Fruit fly (Drosophila melanogaster): ENCODE results near the gene sas.

sas gene

dm6 chr3R:7130827-7131226 lies 31.8 kb upstream of the sas start (continued):
- no peak; the same call in 1 of the 2 replicates for TF ChIP-seq CG32532 (GFP tag; IDR thresholded peaks at IDR 0.05)
- no peak for TF ChIP-seq btn (GFP tag; optimal IDR thresholded peaks at IDR 0.05)
- TF ChIP-seq Elba2 (GFP tag; optimal IDR thresholded peaks at IDR 0.05) = no peak
- TF ChIP-seq CG3065 (GFP tag; optimal IDR thresholded peaks at IDR 0.05) = no peak
- no peak for TF ChIP-seq GATAe (GFP tag; conservative IDR thresholded peaks at IDR 0.05)
- no peak for TF ChIP-seq CG3281 (GFP tag; optimal IDR thresholded peaks at IDR 0.05)
- TF ChIP-seq E2f2 (GFP tag; IDR thresholded peaks at IDR 0.05) = peak; percentile 85
- no peak for TF ChIP-seq CG9727 (GFP tag; optimal IDR thresholded peaks at IDR 0.05)
- TF ChIP-seq Fer1 (GFP tag; optimal IDR thresholded peaks at IDR 0.05) = peak; percentile 62
- TF ChIP-seq ERR (GFP tag; optimal IDR thresholded peaks at IDR 0.05) = no peak
- no peak for TF ChIP-seq Gsc (GFP tag; IDR thresholded peaks at IDR 0.05)
- TF ChIP-seq CG34422 (GFP tag; IDR thresholded peaks at IDR 0.05) = no peak
- TF ChIP-seq CG6175 (GFP tag; IDR thresholded peaks at IDR 0.05) = no peak
- TF ChIP-seq CG1603 (tag; optimal IDR thresholded peaks at IDR 0.05) = peak; percentile 35
- peak; percentile 96 for TF ChIP-seq CG13287 (GFP tag; IDR thresholded peaks at IDR 0.05; ENCODE audit: partially characterized antibody)
- no peak for TF ChIP-seq Jarid2 (GFP tag; optimal IDR thresholded peaks at IDR 0.05)
- peak; percentile 100 for TF ChIP-seq Bdp1 (GFP tag; optimal IDR thresholded peaks at IDR 0.05)
- no peak for TF ChIP-seq trh (GFP tag; optimal IDR thresholded peaks at IDR 0.05)
- no peak for TF ChIP-seq lilli (GFP tag; optimal IDR thresholded peaks at IDR 0.05)
- peak; percentile 93 for TF ChIP-seq zen2 (GFP tag; IDR thresholded peaks at IDR 0.05; ENCODE audit: partially characterized antibody)
- no peak for TF ChIP-seq Deaf1 (tag; optimal IDR thresholded peaks at IDR 0.05)
- no peak for TF ChIP-seq sim (GFP tag; IDR thresholded peaks at IDR 0.05)
- TF ChIP-seq Sry-β (GFP tag; optimal IDR thresholded peaks at IDR 0.05) = no peak
- TF ChIP-seq CG7963 (GFP tag; IDR thresholded peaks at IDR 0.05; ENCODE audit: partially characterized antibody) = peak; percentile 97
- no peak for TF ChIP-seq zf30C (GFP tag; optimal IDR thresholded peaks at IDR 0.05)
- no peak for TF ChIP-seq Hmx (GFP tag; optimal IDR thresholded peaks at IDR 0.05)
- peak; percentile 94 for TF ChIP-seq Dll (GFP tag; IDR thresholded peaks at IDR 0.05; ENCODE audit: partially characterized antibody)
- TF ChIP-seq CG18764 (GFP tag; optimal IDR thresholded peaks at IDR 0.05) = no peak
- TF ChIP-seq CG6654 (GFP tag; optimal IDR thresholded peaks at IDR 0.05) = no peak
- TF ChIP-seq CG18599 (GFP tag; optimal IDR thresholded peaks at IDR 0.05) = no peak
- TF ChIP-seq MESR4 (GFP tag; optimal IDR thresholded peaks at IDR 0.05) = no peak
- no peak for TF ChIP-seq CG10366 (GFP tag; IDR thresholded peaks at IDR 0.05)
- TF ChIP-seq trem (tag; optimal IDR thresholded peaks at IDR 0.05) = peak; percentile 73
- TF ChIP-seq CG8924 (tag; optimal IDR thresholded peaks at IDR 0.05) = no peak
- TF ChIP-seq CG9437 (GFP tag; optimal IDR thresholded peaks at IDR 0.05) = peak; percentile 48
- TF ChIP-seq bigmax (GFP tag; optimal IDR thresholded peaks at IDR 0.05) = no peak
- peak; percentile 32 for TF ChIP-seq CG10267 (tag; optimal IDR thresholded peaks at IDR 0.05)
- no peak for TF ChIP-seq pfk (GFP tag; optimal IDR thresholded peaks at IDR 0.05)
- peak; percentile 79 for TF ChIP-seq BEAF-32 (GFP tag; optimal IDR thresholded peaks at IDR 0.05)
- TF ChIP-seq bbx (GFP tag; IDR thresholded peaks at IDR 0.05; ENCODE audit: partially characterized antibody) = peak; percentile 98
- TF ChIP-seq chinmo (GFP tag; IDR thresholded peaks at IDR 0.05; ENCODE audit: partially characterized antibody) = peak; percentile 95; the same call in 3 of the 4 replicates
- no peak for TF ChIP-seq CG15011 (GFP tag; optimal IDR thresholded peaks at IDR 0.05)
- TF ChIP-seq dimm (GFP tag; IDR thresholded peaks at IDR 0.05) = no peak
- no peak for TF ChIP-seq lov (optimal IDR thresholded peaks at IDR 0.05)
- no peak for TF ChIP-seq lov (GFP tag; IDR thresholded peaks at IDR 0.05)
- no peak for TF ChIP-seq Hr78 (GFP tag; optimal IDR thresholded peaks at IDR 0.05)
- TF ChIP-seq CG2120 (GFP tag; optimal IDR thresholded peaks at IDR 0.05) = no peak
- TF ChIP-seq nerfin-2 (GFP tag; IDR thresholded peaks at IDR 0.05; ENCODE audit: partially characterized antibody) = peak; percentile 95
- no peak for TF ChIP-seq CG9215 (GFP tag; IDR thresholded peaks at IDR 0.05)
- TF ChIP-seq CG10147 (GFP tag; optimal IDR thresholded peaks at IDR 0.05) = no peak
- TF ChIP-seq row (GFP tag; IDR thresholded peaks at IDR 0.05) = peak; percentile 8; the same call in 1 of the 3 replicates

Measured in whole organism, embryonic.